Fruit fly (Drosophila melanogaster): Measurements from ENCODE around the gene Adi1.
A peak's percentile ranks its signal among the peaks of the same experiment; 100 is the strongest.

Gene Adi1

dm6 chr3L:10664511-10665062, 1.4 kb downstream of the Adi1 start, which contains the start of gene simj (continued):
- TF ChIP-seq trem (tag; optimal IDR thresholded peaks at IDR 0.05) (peak; percentile 78), Hsf (GFP tag; optimal IDR thresholded peaks at IDR 0.05) (peak; percentile 51), en (GFP tag; optimal IDR thresholded peaks at IDR 0.05) (no peak), vvl (GFP tag; IDR thresholded peaks at IDR 0.05) (peak; percentile 77), CG32772 (GFP tag; IDR thresholded peaks at IDR 0.05) (no peak), CG15073 (GFP tag; optimal IDR thresholded peaks at IDR 0.05) (no peak), CG17359 (tag; optimal IDR thresholded peaks at IDR 0.05) (peak; percentile 29), tio (GFP tag; optimal IDR thresholded peaks at IDR 0.05) (no peak), fu2 (GFP tag; optimal IDR thresholded peaks at IDR 0.05) (peak; percentile 31), lilli (GFP tag; optimal IDR thresholded peaks at IDR 0.05) (peak; percentile 66), CG5953 (GFP tag; IDR thresholded peaks at IDR 0.05) (no peak), amos (GFP tag; IDR thresholded peaks at IDR 0.05; ENCODE audit: partially characterized antibody) (peak; percentile 94), CG1233 (GFP tag; optimal IDR thresholded peaks at IDR 0.05) (peak; percentile 63), Dbx (GFP tag; IDR thresholded peaks at IDR 0.05) (peak; percentile 80; the same call in 1 of the 3 replicates), Dref (GFP tag; IDR thresholded peaks at IDR 0.05) (no peak; the same call in none of the 2 replicates), lbe (GFP tag; optimal IDR thresholded peaks at IDR 0.05) (peak; percentile 71), Gsc (GFP tag; IDR thresholded peaks at IDR 0.05) (no peak), Lpt (GFP tag; optimal IDR thresholded peaks at IDR 0.05) (no peak), nau (GFP tag; optimal IDR thresholded peaks at IDR 0.05) (peak; percentile 58), CG9609 (GFP tag; optimal IDR thresholded peaks at IDR 0.05) (no peak), wek (GFP tag; optimal IDR thresholded peaks at IDR 0.05) (peak; percentile 75), CG7372 (GFP tag; IDR thresholded peaks at IDR 0.05) (no peak), wdn (GFP tag; IDR thresholded peaks at IDR 0.05) (no peak; the same call in 1 of the 2 replicates), CG12155 (GFP tag; optimal IDR thresholded peaks at IDR 0.05) (peak; percentile 54), sr (GFP tag; IDR thresholded peaks at IDR 0.05) (peak; percentile 27; the same call in 1 of the 3 replicates), TFAM (GFP tag; optimal IDR thresholded peaks at IDR 0.05) (no peak), kah (GFP tag; optimal IDR thresholded peaks at IDR 0.05) (peak; percentile 67), CG8478 (optimal IDR thresholded peaks at IDR 0.05) (no peak), CG2678 (tag; optimal IDR thresholded peaks at IDR 0.05) (peak; percentile 44), CG8388 (GFP tag; optimal IDR thresholded peaks at IDR 0.05) (no peak), Optix (GFP tag; IDR thresholded peaks at IDR 0.05) (no peak), CG4730 (GFP tag; IDR thresholded peaks at IDR 0.05) (no peak), Deaf1 (tag; optimal IDR thresholded peaks at IDR 0.05) (peak; percentile 60), esg (GFP tag; conservative IDR thresholded peaks at IDR 0.05) (no peak), nerfin-2 (GFP tag; IDR thresholded peaks at IDR 0.05; ENCODE audit: partially characterized antibody) (peak; percentile 51), CG10431 (GFP tag; optimal IDR thresholded peaks at IDR 0.05) (no peak), hbn (GFP tag; IDR thresholded peaks at IDR 0.05; ENCODE audit: partially characterized antibody) (peak; percentile 88), gsb (GFP tag; IDR thresholded peaks at IDR 0.05) (no peak), CG17186 (GFP tag; optimal IDR thresholded peaks at IDR 0.05) (peak; percentile 96), CG12744 (GFP tag; optimal IDR thresholded peaks at IDR 0.05) (peak; percentile 12), lola (GFP tag; optimal IDR thresholded peaks at IDR 0.05) (peak in 1 of 3 experiments; percentile 41), Dip3 (GFP tag; optimal IDR thresholded peaks at IDR 0.05) (no peak), al (GFP tag; IDR thresholded peaks at IDR 0.05) (no peak), ro (GFP tag; IDR thresholded peaks at IDR 0.05) (no peak), CG12104 (GFP tag; optimal IDR thresholded peaks at IDR 0.05) (no peak), CG14965 (GFP tag; optimal IDR thresholded peaks at IDR 0.05; ENCODE audit: borderline replicate concordance) (no peak), BEAF-32 (GFP tag; optimal IDR thresholded peaks at IDR 0.05) (peak; percentile 92), Nf-YB (GFP tag; optimal IDR thresholded peaks at IDR 0.05) (peak; percentile 19), BtbVII (GFP tag; optimal IDR thresholded peaks at IDR 0.05) (peak; percentile 46), D (optimal IDR thresholded peaks at IDR 0.05) (no peak), D (GFP tag; optimal IDR thresholded peaks at IDR 0.05) (peak; percentile 58)
